Worm (Caenorhabditis elegans): ENCODE results near the gene F56B3.6.

DNA sequence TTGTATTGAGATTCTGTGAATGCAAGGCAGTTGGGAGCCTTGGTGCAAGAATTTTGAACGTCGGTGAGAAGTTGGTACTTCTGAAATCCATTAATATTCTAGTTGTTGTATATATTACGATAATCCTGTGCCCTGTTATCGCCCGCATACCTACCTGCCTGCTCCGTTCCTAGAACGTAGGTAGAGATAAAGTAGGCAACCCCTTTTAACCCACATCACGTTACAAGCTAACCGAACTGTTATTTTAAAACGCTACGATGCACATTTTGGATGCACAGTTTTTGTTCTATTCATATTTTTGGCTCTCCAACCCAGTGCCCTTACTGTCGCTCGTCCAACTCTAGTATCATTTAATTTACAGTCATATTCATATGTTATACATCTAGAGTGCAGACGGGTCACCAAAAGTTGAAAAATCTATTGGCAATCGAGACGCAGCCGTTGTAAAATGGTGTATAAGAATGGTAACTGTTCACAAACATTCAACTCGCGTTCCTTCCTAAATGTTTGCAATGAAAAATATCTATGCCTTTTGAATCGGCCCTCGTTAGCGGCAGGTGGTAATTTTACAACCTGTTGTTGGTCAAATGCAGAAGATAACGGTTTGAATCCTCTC lies 33.4 kb upstream of the F56B3.6 start:
- TF ChIP-seq cnd-1 (tag; optimal IDR thresholded peaks at IDR 0.05): no peak
- no peak for TF ChIP-seq mep-1 (tag; optimal IDR thresholded peaks at IDR 0.05)
- TF ChIP-seq snpc-4 (tag; optimal IDR thresholded peaks at IDR 0.05): no peak
- TF ChIP-seq hlh-1 (tag; optimal IDR thresholded peaks at IDR 0.05): no peak
- TF ChIP-seq ztf-11 (tag; optimal IDR thresholded peaks at IDR 0.05): no peak
- no peak for TF ChIP-seq ceh-43 (GFP tag; optimal IDR thresholded peaks at IDR 0.05)
- no peak for TF ChIP-seq elt-1 (tag; optimal IDR thresholded peaks at IDR 0.05; ENCODE audit: borderline replicate concordance, insufficient read depth)
